Worm (Caenorhabditis elegans): ENCODE results near the gene D1005.5.

D1005.5 gene

DNA sequence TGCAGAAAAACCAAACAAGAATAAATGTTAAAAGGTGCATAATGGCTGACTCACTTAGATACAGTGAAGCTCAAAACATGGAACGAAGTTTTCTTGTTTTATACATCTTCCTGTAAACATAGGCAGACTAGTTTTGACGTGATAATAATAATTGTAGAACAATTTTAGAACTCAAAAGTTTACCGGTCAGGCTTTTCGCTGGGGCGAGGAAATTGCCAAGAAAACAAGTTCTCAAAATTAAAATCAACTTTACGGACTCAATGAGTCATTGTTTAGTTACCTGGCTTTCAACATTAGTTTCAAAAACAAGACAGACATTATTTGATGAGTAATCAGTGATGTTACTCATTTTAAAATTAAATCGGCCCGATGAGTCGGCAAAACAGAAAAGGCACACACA lies at the start of gene D1005.5:
D1005.5 (minus strand) TSS at position 101 of the 400 bp plus-strand sequence.
- TF ChIP-seq lin-38 (GFP tag; IDR thresholded peaks at IDR 0.05), result no peak
- no peak for TF ChIP-seq aha-1 (tag)
- no peak for TF ChIP-seq egl-43 (GFP tag; IDR thresholded peaks at IDR 0.05)
- TF ChIP-seq spr-3 (GFP tag; optimal IDR thresholded peaks at IDR 0.05), result no peak
- TF ChIP-seq sdz-12 (GFP tag; optimal IDR thresholded peaks at IDR 0.05), result no peak
- TF ChIP-seq daf-8 (GFP tag; IDR thresholded peaks at IDR 0.05), result no peak
- no peak for TF ChIP-seq zip-2 (tag; optimal IDR thresholded peaks at IDR 0.05)
- TF ChIP-seq ceh-20 (GFP tag; IDR thresholded peaks at IDR 0.05), result no peak
- no peak for TF ChIP-seq mxl-2 (GFP tag; conservative IDR thresholded peaks at IDR 0.05)

DNA sequence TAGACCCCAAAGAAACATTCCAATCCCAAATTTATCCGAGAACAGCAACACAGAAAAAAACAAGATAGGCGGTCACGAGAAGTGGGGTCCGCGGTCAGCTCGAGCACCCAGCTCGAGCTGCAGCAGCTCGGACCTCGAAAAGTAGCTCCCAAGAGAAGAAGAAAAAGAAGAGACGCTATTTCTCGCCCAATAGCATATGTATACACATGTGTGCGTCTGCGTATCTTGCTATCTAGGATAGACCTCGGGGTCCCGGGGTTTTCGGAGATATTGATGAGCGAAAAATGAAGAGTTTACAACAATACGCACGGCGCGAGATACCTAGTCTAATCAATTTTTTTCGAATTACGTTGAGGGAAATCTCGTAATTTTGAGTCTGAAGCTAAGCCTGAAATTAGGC lies 49.3 kb upstream of the D1005.5 start:
- TF ChIP-seq pha-4 (GFP tag; IDR thresholded peaks at IDR 0.05) (no peak), pha-4 (tag; optimal IDR thresholded peaks at IDR 0.05) (no peak), ztf-11 (tag; optimal IDR thresholded peaks at IDR 0.05) (no peak), mes-2 (tag; optimal IDR thresholded peaks at IDR 0.05; ENCODE audit: poor library complexity, severe bottlenecking) (peak; percentile 4), madf-9 (GFP tag; conservative IDR thresholded peaks at IDR 0.05) (no peak), ceh-82 (tag; optimal IDR thresholded peaks at IDR 0.05) (no peak), nhr-25 (tag; optimal IDR thresholded peaks at IDR 0.05; ENCODE audit: borderline replicate concordance, insufficient read depth) (no peak), Y105C5A.15 (GFP tag; IDR thresholded peaks at IDR 0.05) (no peak), hif-1 (tag; optimal IDR thresholded peaks at IDR 0.05) (no peak), hlh-11 (tag; optimal IDR thresholded peaks at IDR 0.05) (peak; percentile 60), dve-1 (tag; optimal IDR thresholded peaks at IDR 0.05; ENCODE audit: insufficient read depth) (no peak), nhr-42 (GFP tag; IDR thresholded peaks at IDR 0.05) (no peak), mdl-1 (tag; optimal IDR thresholded peaks at IDR 0.05) (peak in 1 of 2 experiments; percentile 45), lin-29 (GFP tag; IDR thresholded peaks at IDR 0.05) (no peak), set-16 (GFP tag; IDR thresholded peaks at IDR 0.05) (peak; percentile 36; the same call in 1 of the 2 replicates), saeg-2 (GFP tag; IDR thresholded peaks at IDR 0.05) (no peak), nhr-28 (tag; optimal IDR thresholded peaks at IDR 0.05) (no peak), hlh-30 (tag; optimal IDR thresholded peaks at IDR 0.05; ENCODE audit: insufficient read depth) (peak; percentile 82), nhr-77 (tag; optimal IDR thresholded peaks at IDR 0.05) (no peak), F26F4.8 (GFP tag; conservative IDR thresholded peaks at IDR 0.05) (no peak), mxl-3 (GFP tag; optimal IDR thresholded peaks at IDR 0.05) (no peak), lsy-2 (tag; optimal IDR thresholded peaks at IDR 0.05) (peak in 1 of 2 experiments; percentile 27), unc-130 (GFP tag; optimal IDR thresholded peaks at IDR 0.05) (no peak), attf-4 (tag; optimal IDR thresholded peaks at IDR 0.05) (no peak), nhr-11 (tag; optimal IDR thresholded peaks at IDR 0.05) (peak; percentile 19), F44E2.7 (GFP tag; IDR thresholded peaks at IDR 0.05) (no peak), aha-1 (tag) (peak; percentile 96), F37D6.2 (tag; optimal IDR thresholded peaks at IDR 0.05) (no peak)

DNA sequence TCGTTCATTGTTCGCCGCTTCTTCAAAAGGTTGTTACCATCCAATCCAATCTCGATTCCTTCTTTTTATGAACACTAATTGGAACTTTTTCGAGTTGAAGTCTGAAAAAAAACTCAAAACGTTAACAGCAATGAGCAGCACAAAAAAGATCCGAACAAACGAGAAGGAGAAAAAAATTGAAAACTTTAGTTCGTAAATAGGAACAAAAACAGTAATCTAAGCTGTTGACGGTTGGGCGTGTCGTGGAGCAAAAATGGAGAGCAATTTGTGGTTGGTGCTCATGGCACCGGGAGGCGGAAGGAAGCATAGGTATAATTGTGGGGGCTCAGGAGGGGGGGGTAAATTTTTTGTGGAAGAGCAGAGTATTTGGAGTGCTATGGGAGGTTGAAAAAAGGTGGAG lies 48.6 kb upstream of the D1005.5 start, which contains the start of gene toca-1:
toca-1 (minus strand) TSS at position 101 of the 400 bp plus-strand sequence.
- TF ChIP-seq nhr-10 (tag; optimal IDR thresholded peaks at IDR 0.05) (no peak), nhr-11 (tag; optimal IDR thresholded peaks at IDR 0.05) (no peak), hmg-1.1 (GFP tag; IDR thresholded peaks at IDR 0.05) (no peak), lin-29 (GFP tag; IDR thresholded peaks at IDR 0.05) (no peak), egl-27 (tag; optimal IDR thresholded peaks at IDR 0.05) (no peak), zag-1 (tag; optimal IDR thresholded peaks at IDR 0.05) (no peak), ceh-44 (GFP tag; IDR thresholded peaks at IDR 0.05) (no peak), jun-1 (tag; optimal IDR thresholded peaks at IDR 0.05) (no peak), rbr-2 (tag; optimal IDR thresholded peaks at IDR 0.05) (no peak), nhr-25 (tag; optimal IDR thresholded peaks at IDR 0.05; ENCODE audit: borderline replicate concordance, insufficient read depth) (no peak)

Measured in whole organism, L4 larva.